Fruit fly (Drosophila melanogaster) whole organism, embryonic: ENCODE measurements around the gene CG16775.

Experiments used
- ATbp ChIP-seq: fragments of 200-800 bp; sonication (Bioruptor generic); optimal IDR thresholded peaks from 2 replicates; lab custom pipeline; 2017; ENCODE audit warnings: missing biosample characterization, mild to moderate bottlenecking, missing genetic modification characterization, missing genetic modification reagents
- Adf1 ChIP-seq: fragments of 200-800 bp; sonication (Bioruptor generic); IDR thresholded peaks from 2 replicates; pipeline ENCODE4 v1.3.6; 2022; ENCODE audit warnings: missing biosample characterization, missing genetic modification characterization
- Atf6 ChIP-seq: fragments of 200-800 bp; sonication (Bioruptor generic); IDR thresholded peaks from 2 replicates; pipeline ENCODE4 v1.3.6; 2022; ENCODE audit warnings: missing biosample characterization, missing genetic modification characterization
- CG10209 ChIP-seq: fragments of 200-800 bp; sonication (Bioruptor generic); optimal IDR thresholded peaks from 3 replicates; lab custom pipeline; 2017; ENCODE audit warnings: missing biosample characterization, mild to moderate bottlenecking, missing genetic modification characterization, missing genetic modification reagents
- CG10543 ChIP-seq: fragments of 200-800 bp; sonication (Bioruptor generic); optimal IDR thresholded peaks from 3 replicates; lab custom pipeline; 2017; ENCODE audit warnings: missing biosample characterization, mild to moderate bottlenecking, missing genetic modification characterization, moderate library complexity
- CG12659 ChIP-seq: fragments of 200-800 bp; sonication (Bioruptor generic); optimal IDR thresholded peaks from 3 replicates; lab custom pipeline; 2017; ENCODE audit warnings: mild to moderate bottlenecking, missing biosample characterization, missing genetic modification reagents, missing genetic modification characterization
- CG13296 ChIP-seq: fragments of 200-800 bp; sonication (Bioruptor generic); optimal IDR thresholded peaks from 3 replicates; lab custom pipeline; 2018; ENCODE audit warnings: missing biosample characterization, mild to moderate bottlenecking, missing genetic modification characterization
- CG14860 ChIP-seq: fragments of 200-800 bp; sonication (Bioruptor generic); IDR thresholded peaks from 3 replicates; pipeline ENCODE4 v1.3.6; 2022; ENCODE audit warnings: missing biosample characterization, missing genetic modification characterization; ENCODE audit not compliant: partially characterized antibody
- CG15601 ChIP-seq: fragments of 200-800 bp; sonication (Bioruptor generic); optimal IDR thresholded peaks from 3 replicates; lab custom pipeline; 2019; ENCODE audit warnings: missing biosample characterization, mild to moderate bottlenecking, missing genetic modification characterization, moderate library complexity
- CG18476 ChIP-seq: fragments of 200-800 bp; sonication (Bioruptor generic); optimal IDR thresholded peaks from 2 replicates; lab custom pipeline; 2016; ENCODE audit warnings: missing biosample characterization, mild to moderate bottlenecking, missing genetic modification characterization
- CG2199 ChIP-seq: fragments of 200-800 bp; sonication (Bioruptor generic); IDR thresholded peaks from 3 replicates; pipeline ENCODE4 v1.3.6; 2022; ENCODE audit warnings: missing biosample characterization, missing genetic modification characterization
- CG30431 ChIP-seq: fragments of 200-800 bp; sonication (Bioruptor generic); optimal IDR thresholded peaks from 2 replicates; lab custom pipeline; 2017; ENCODE audit warnings: missing biosample characterization, missing genetic modification characterization
- CG34376 ChIP-seq: fragments of 200-800 bp; sonication (Bioruptor generic); optimal IDR thresholded peaks from 2 replicates; lab custom pipeline; 2018; ENCODE audit warnings: missing biosample characterization, mild to moderate bottlenecking, missing genetic modification characterization
- CG7556 ChIP-seq: fragments of 200-800 bp; sonication (Bioruptor generic); optimal IDR thresholded peaks from 2 replicates; lab custom pipeline; 2017; ENCODE audit warnings: missing biosample characterization, mild to moderate bottlenecking, missing genetic modification characterization
- CG8290 ChIP-seq, 3 experiments: fragments of 200-800 bp; sonication (Bioruptor generic); optimal IDR thresholded peaks; 2 replicates each; lab custom pipeline; 2016 to 2019; ENCODE audit warnings: missing biosample characterization in 3 of 3, missing genetic modification characterization in 3 of 3, mild to moderate bottlenecking in 2 of 3, moderate library complexity in 1 of 3
- CrebB ChIP-seq: fragments of 200-800 bp; sonication (Bioruptor generic); optimal IDR thresholded peaks from 3 replicates; lab custom pipeline; 2018; ENCODE audit warnings: missing biosample characterization, mild to moderate bottlenecking, missing genetic modification characterization
- D ChIP-seq, 2 experiments: fragments of 200-800 bp in 1 of 2; fragments of >200 bp in 1 of 2; sonication (Bioruptor generic) in 1 of 2; optimal IDR thresholded peaks; 2 replicates in 1 of 2; 3 replicates in 1 of 2; lab custom pipeline; 2017; ENCODE audit warnings: mild to moderate bottlenecking in 1 of 2, missing biosample characterization in 1 of 2, missing genetic modification characterization in 1 of 2, missing genetic modification reagents in 1 of 2
- E2f1 ChIP-seq: fragments of 200-800 bp; sonication (Bioruptor generic); IDR thresholded peaks from 2 replicates; pipeline ENCODE4 v1.3.6; 2022; ENCODE audit warnings: missing biosample characterization, missing genetic modification characterization
- Ets65A ChIP-seq: fragments of 200-800 bp; sonication (Bioruptor generic); peaks from one replicate; lab custom pipeline; 2016; ENCODE audit warnings: missing biosample characterization, missing genetic modification characterization
- GATAe ChIP-seq: fragments of 200-800 bp; sonication (Bioruptor generic); conservative IDR thresholded peaks from 2 replicates; pipeline ENCODE4 v1.3.6; 2022; ENCODE audit warnings: missing biosample characterization, missing genetic modification characterization
- Hr51 ChIP-seq, 2 experiments: fragments of 200-800 bp; sonication (Bioruptor generic); optimal IDR thresholded peaks; 2 replicates in 1 of 2; 3 replicates in 1 of 2; lab custom pipeline; 2016 to 2018; ENCODE audit warnings: missing biosample characterization in 2 of 2, missing genetic modification characterization in 2 of 2, mild to moderate bottlenecking in 1 of 2, moderate library complexity in 1 of 2
- MTF-1 ChIP-seq: fragments of 200-800 bp; sonication (Bioruptor generic); optimal IDR thresholded peaks from 2 replicates; lab custom pipeline; 2018; ENCODE audit warnings: missing biosample characterization, mild to moderate bottlenecking, missing genetic modification characterization, borderline replicate concordance
- Med ChIP-seq: fragments of 200-800 bp; sonication (Bioruptor generic); peaks from one replicate; lab custom pipeline; 2016; ENCODE audit warnings: missing biosample characterization, missing genetic modification characterization, mild to moderate bottlenecking, inconsistent platforms, moderate library complexity
- Meics ChIP-seq: fragments of 200-800 bp; sonication (Bioruptor generic); optimal IDR thresholded peaks from 2 replicates; lab custom pipeline; 2017; ENCODE audit warnings: missing biosample characterization, mild to moderate bottlenecking, missing genetic modification characterization
- Pdp1 ChIP-seq, 2 experiments: fragments of 200-800 bp; sonication (Bioruptor generic); optimal IDR thresholded peaks; 3 replicates each; lab custom pipeline; 2016; ENCODE audit warnings: missing biosample characterization in 2 of 2, missing genetic modification characterization in 2 of 2, mild to moderate bottlenecking in 1 of 2, moderate library complexity in 1 of 2
- Ptx1 ChIP-seq: fragments of 200-800 bp; sonication (Bioruptor generic); IDR thresholded peaks from 2 replicates; pipeline ENCODE4 v1.3.6; 2022; ENCODE audit warnings: missing biosample characterization, missing genetic modification characterization
- Ravus ChIP-seq: fragments of 200-800 bp; sonication (Bioruptor generic); IDR thresholded peaks from 2 replicates; pipeline ENCODE4 v1.3.6; 2022; ENCODE audit warnings: missing biosample characterization, missing genetic modification characterization
- Trl ChIP-seq, 3 experiments: fragments of >200 bp in 2 of 3; fragments of 200-800 bp in 1 of 3; sonication (Bioruptor generic) in 1 of 3; optimal IDR thresholded peaks; 2 replicates in 1 of 3; 3 replicates in 2 of 3; lab custom pipeline; 2016 to 2017; ENCODE audit warnings: missing biosample characterization in 1 of 3, missing genetic modification characterization in 1 of 3
- chinmo ChIP-seq: fragments of 200-800 bp; sonication (Bioruptor generic); IDR thresholded peaks from 4 replicates; pipeline ENCODE4 v1.3.6; 2022; ENCODE audit warnings: missing biosample characterization, missing genetic modification characterization; ENCODE audit not compliant: partially characterized antibody
- crol ChIP-seq: fragments of 200-800 bp; sonication (Bioruptor generic); IDR thresholded peaks from 2 replicates; pipeline ENCODE4 v1.3.6; 2022; ENCODE audit warnings: missing biosample characterization, missing genetic modification characterization
- da ChIP-seq: fragments of 200-800 bp; sonication (Bioruptor generic); optimal IDR thresholded peaks from 2 replicates; lab custom pipeline; 2016; ENCODE audit warnings: missing biosample characterization, missing genetic modification characterization
- fd96Cb ChIP-seq: fragments of 200-800 bp; sonication (Bioruptor generic); optimal IDR thresholded peaks from 2 replicates; lab custom pipeline; 2018; ENCODE audit warnings: missing biosample characterization, mild to moderate bottlenecking, missing genetic modification characterization, moderate library complexity
- ftz-f1 ChIP-seq: fragments of 200-800 bp; sonication (Bioruptor generic); optimal IDR thresholded peaks from 2 replicates; lab custom pipeline; 2016; ENCODE audit warnings: missing biosample characterization, missing genetic modification characterization
- grn ChIP-seq: fragments of 200-800 bp; sonication (Bioruptor generic); optimal IDR thresholded peaks from 3 replicates; lab custom pipeline; 2017; ENCODE audit warnings: missing biosample characterization, missing genetic modification characterization
- gro ChIP-seq: fragments of 200-800 bp; sonication (Bioruptor generic); optimal IDR thresholded peaks from 2 replicates; lab custom pipeline; 2016; ENCODE audit warnings: missing biosample characterization, missing genetic modification characterization
- nau ChIP-seq: fragments of 200-800 bp; sonication (Bioruptor generic); optimal IDR thresholded peaks from 3 replicates; lab custom pipeline; 2017; ENCODE audit warnings: missing biosample characterization, mild to moderate bottlenecking, missing genetic modification characterization, missing genetic modification reagents
- onecut ChIP-seq: fragments of 200-800 bp; sonication (Bioruptor generic); IDR thresholded peaks from 2 replicates; pipeline ENCODE4 v1.3.6; 2022; ENCODE audit warnings: missing biosample characterization, missing genetic modification characterization
- ranshi ChIP-seq: fragments of 200-800 bp; sonication (Bioruptor generic); IDR thresholded peaks from 2 replicates; pipeline ENCODE4 v1.3.6; 2022; ENCODE audit warnings: missing biosample characterization, missing genetic modification characterization
- rib ChIP-seq: fragments of 200-800 bp; sonication (Bioruptor generic); IDR thresholded peaks from 2 replicates; pipeline ENCODE4 v1.3.6; 2022; ENCODE audit warnings: missing biosample characterization, missing genetic modification characterization
- sd ChIP-seq: fragments of 200-800 bp; sonication (Bioruptor generic); optimal IDR thresholded peaks from 3 replicates; lab custom pipeline; 2018; ENCODE audit warnings: missing biosample characterization, mild to moderate bottlenecking, missing genetic modification characterization, moderate library complexity
- sens ChIP-seq: fragments of 200-800 bp; sonication (Bioruptor generic); peaks from one replicate; lab custom pipeline; 2016; ENCODE audit warnings: missing biosample characterization, missing genetic modification characterization
- slou ChIP-seq: fragments of 200-800 bp; sonication (Bioruptor generic); optimal IDR thresholded peaks from 3 replicates; lab custom pipeline; 2016; ENCODE audit warnings: missing biosample characterization, missing genetic modification characterization
- sqz ChIP-seq: fragments of 200-800 bp; sonication (Bioruptor generic); optimal IDR thresholded peaks from 3 replicates; lab custom pipeline; 2018; ENCODE audit warnings: missing biosample characterization, mild to moderate bottlenecking, missing genetic modification characterization
- toy ChIP-seq: fragments of 200-800 bp; sonication (Bioruptor generic); IDR thresholded peaks from 2 replicates; pipeline ENCODE4 v1.3.6; 2022; ENCODE audit warnings: missing biosample characterization, missing genetic modification characterization
- trh ChIP-seq: fragments of 200-800 bp; sonication (Bioruptor generic); optimal IDR thresholded peaks from 2 replicates; lab custom pipeline; 2016; ENCODE audit warnings: missing biosample characterization, missing genetic modification characterization
- wdn ChIP-seq: fragments of 200-800 bp; sonication (Bioruptor generic); IDR thresholded peaks from 2 replicates; pipeline ENCODE4 v1.3.6; 2022; ENCODE audit warnings: missing biosample characterization, missing genetic modification characterization
- zen ChIP-seq: fragments of 200-800 bp; sonication (Bioruptor generic); optimal IDR thresholded peaks from 3 replicates; lab custom pipeline; 2018; ENCODE audit warnings: missing biosample characterization, mild to moderate bottlenecking, missing genetic modification characterization, moderate library complexity
- zfh1 ChIP-seq: fragments of 200-800 bp; sonication (Bioruptor generic); IDR thresholded peaks from 3 replicates; pipeline ENCODE4 v1.3.6; 2022; ENCODE audit warnings: missing biosample characterization, missing genetic modification characterization

The CG16775 gene

dm6 chr3L:17912972-17913763 is 26.7 kb upstream of the CG16775 start (continued):
- peak; percentile 36 for TF ChIP-seq Ets65A (GFP tag; lab: Kevin White, UChicago)
- TF ChIP-seq CG14860 (GFP tag; lab: Robert Waterston, UW): 0 out of 3 replicates have a peak, but pooled peaks have one; percentile 28
- TF ChIP-seq CG15601: no peak
- peak; percentile 6 for TF ChIP-seq sens (GFP tag; lab: Kevin White, UChicago)
- peak; percentile 61 for TF ChIP-seq Med
- peak; percentile 55 for TF ChIP-seq CG10543 (GFP tag; lab: Kevin White, UChicago)
- peak; percentile 83 for TF ChIP-seq crol
- TF ChIP-seq CG34376: peak; percentile 82
- TF ChIP-seq CG7556: no peak
- peak; percentile 49 for TF ChIP-seq grn (GFP tag; lab: Kevin White, UChicago)
- peak in 1 of 2 experiments; percentile 18 for TF ChIP-seq Pdp1 (GFP tag; optimal IDR thresholded peaks at IDR 0.05; lab: Kevin White, UChicago)
- TF ChIP-seq ftz-f1 (GFP tag; lab: Kevin White, UChicago): peak; percentile 98
- no peak for TF ChIP-seq CG8290 (GFP tag; optimal IDR thresholded peaks at IDR 0.05; lab: Kevin White, UChicago)
- peak in 1 of 2 experiments; percentile 44 for TF ChIP-seq CG8290 (tag; optimal IDR thresholded peaks at IDR 0.05; lab: Kevin White, UChicago)
- TF ChIP-seq wdn (GFP tag; lab: Robert Waterston, UW): 0 out of 2 replicates have a peak, but pooled peaks have one; percentile 22
- TF ChIP-seq chinmo (GFP tag; lab: Robert Waterston, UW): peak; percentile 89; the same call in 2 of the 4 replicates
- no peak for TF ChIP-seq fd96Cb
- no peak for TF ChIP-seq zen (tag; lab: Kevin White, UChicago)
- no peak for TF ChIP-seq CG12659 (GFP tag; lab: Kevin White, UChicago)
- peak; percentile 53; the same call in 1 of the 2 replicates for TF ChIP-seq Adf1 (GFP tag; lab: Robert Waterston, UW)
- peak; percentile 55 for TF ChIP-seq GATAe
- TF ChIP-seq Atf6 (GFP tag; lab: Robert Waterston, UW): 0 out of 2 replicates have a peak, but pooled peaks have one; percentile 12
- TF ChIP-seq Hr51 (GFP tag; optimal IDR thresholded peaks at IDR 0.05; lab: Kevin White, UChicago): no peak
- peak; percentile 75 for TF ChIP-seq sd
- TF ChIP-seq rib (GFP tag; lab: Robert Waterston, UW): peak; percentile 40; the same call in 1 of the 2 replicates
- TF ChIP-seq Ptx1 (GFP tag; lab: Robert Waterston, UW): 0 out of 2 replicates have a peak, but pooled peaks have one; percentile 8
- TF ChIP-seq CG13296 (GFP tag; lab: Kevin White, UChicago): peak; percentile 25
- TF ChIP-seq MTF-1 (GFP tag; lab: Kevin White, UChicago): no peak
- peak; percentile 41 for TF ChIP-seq gro
- TF ChIP-seq zfh1 (GFP tag; lab: Robert Waterston, UW): 0 out of 3 replicates have a peak, but pooled peaks have one; percentile 16

- TF ChIP-seq Trl (optimal IDR thresholded peaks at IDR 0.05; lab: Kevin White, UChicago) (no peak), Trl (GFP tag; optimal IDR thresholded peaks at IDR 0.05; lab: Kevin White, UChicago) (peak; percentile 65), CrebB (no peak), Meics (no peak), Ravus (GFP tag; lab: Robert Waterston, UW) (no peak), D (optimal IDR thresholded peaks at IDR 0.05; lab: Kevin White, UChicago) (no peak), D (GFP tag; optimal IDR thresholded peaks at IDR 0.05; lab: Kevin White, UChicago) (no peak), ranshi (GFP tag; lab: Robert Waterston, UW) (no peak), da (no peak), CG18476 (GFP tag; lab: Kevin White, UChicago) (peak; percentile 14), trh (GFP tag; lab: Kevin White, UChicago) (no peak), onecut (GFP tag; lab: Robert Waterston, UW) (no peak), nau (GFP tag; lab: Kevin White, UChicago) (no peak), E2f1 (GFP tag; lab: Robert Waterston, UW) (no peak), slou (no peak), CG30431 (no peak), CG2199 (GFP tag; lab: Robert Waterston, UW) (no peak), sqz (GFP tag; lab: Kevin White, UChicago) (no peak), CG10209 (GFP tag; lab: Kevin White, UChicago) (no peak), ATbp (GFP tag; lab: Kevin White, UChicago) (no peak), toy (GFP tag; lab: Robert Waterston, UW) (no peak)
Observed at dm6 chr3L:17912448-17912847, 26.0 kb upstream of the CG16775 start, which contains the start of gene CG5290. TSS of gene CG5290 (minus strand) at chr3L:17912565.
